Worm (Caenorhabditis elegans) whole organism, late embryonic: Measurements from ENCODE around the gene sre-34.

Experiments
- ama-1 ChIP-seq: fragments of 150-350 bp; optimal IDR thresholded peaks from 2 replicates; lab custom pipeline; 2014
- ceh-34 ChIP-seq: sonication (generic microtip); optimal IDR thresholded peaks from 2 replicates; lab custom pipeline; 2016; ENCODE audit warnings: mild to moderate bottlenecking, missing genetic modification characterization, missing compliant biosample characterization
- ceh-48 ChIP-seq: sonication (generic microtip); optimal IDR thresholded peaks from 2 replicates; lab custom pipeline; 2016; ENCODE audit warnings: missing genetic modification characterization, inconsistent platforms, missing compliant biosample characterization
- dve-1 ChIP-seq: sonication (generic microtip); optimal IDR thresholded peaks from 2 replicates; lab custom pipeline; 2017; ENCODE audit warnings: antibody characterized with exemption, mild to moderate bottlenecking, missing genetic modification characterization, missing compliant biosample characterization
- ref-2 ChIP-seq: sonication (generic microtip); optimal IDR thresholded peaks from 2 replicates; lab custom pipeline; 2016; ENCODE audit warnings: missing genetic modification characterization, missing compliant biosample characterization
- tbx-2 ChIP-seq: sonication (generic microtip); optimal IDR thresholded peaks from 2 replicates; lab custom pipeline; 2016; ENCODE audit warnings: missing genetic modification characterization, missing compliant biosample characterization

DNA sequence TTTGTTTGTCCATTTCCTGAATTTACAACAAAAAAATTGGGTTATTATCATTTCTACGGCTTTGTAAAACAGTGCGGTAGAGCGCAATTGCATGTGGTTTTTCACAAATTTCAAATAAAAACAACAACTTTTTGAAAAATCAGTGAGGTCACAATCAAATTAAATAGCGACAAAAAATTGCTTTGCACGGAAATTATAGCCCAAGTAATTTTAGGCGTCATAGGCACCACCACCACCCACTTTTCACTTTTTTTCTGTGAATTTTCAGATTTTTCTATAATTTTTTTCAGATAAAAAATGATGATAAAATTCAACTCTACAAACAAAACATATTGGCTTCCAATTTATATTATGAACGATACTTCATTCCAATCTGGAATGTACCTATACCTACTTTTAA, 7.3 kb downstream of the sre-34 start, which contains the start of gene sre-38:
- TF ChIP-seq tbx-2 (tag; lab: Kevin White, UChicago) (no peak), dve-1 (tag; lab: Kevin White, UChicago) (no peak), ama-1 (lab: Kevin White, UChicago) (no peak), ceh-48 (tag; lab: Kevin White, UChicago) (no peak), ceh-34 (tag; lab: Kevin White, UChicago) (no peak), ref-2 (tag; lab: Kevin White, UChicago) (no peak)
